Worm (Caenorhabditis elegans) whole organism, early embryonic: ENCODE results near the gene Y22D7AR.3.

Source experiments
- B0310.2 ChIP-seq: sonication (generic microtip); optimal IDR thresholded peaks from 2 replicates; lab custom pipeline; 2016; ENCODE audit warnings: mild to moderate bottlenecking, missing genetic modification characterization, missing compliant biosample characterization
- F13C5.2 ChIP-seq: sonication (generic microtip); optimal IDR thresholded peaks from 2 replicates; lab custom pipeline; 2017; ENCODE audit warnings: mild to moderate bottlenecking, missing genetic modification characterization, inconsistent platforms, missing compliant biosample characterization
- ama-1 ChIP-seq: fragments of 150-350 bp; optimal IDR thresholded peaks from 2 replicates; lab custom pipeline; 2014
- ets-7 ChIP-seq: sonication (generic microtip); optimal IDR thresholded peaks from 2 replicates; lab custom pipeline; 2016; ENCODE audit warnings: missing genotype, missing genetic modification characterization, missing compliant biosample characterization
- flt-1 ChIP-seq: fragments of 200-800 bp; sonication (Bioruptor generic); IDR thresholded peaks from 2 replicates; pipeline ENCODE4 v1.3.6; 2022; ENCODE audit warnings: missing genetic modification characterization, missing compliant biosample characterization
- hmg-4 ChIP-seq: fragments of 200-800 bp; sonication (Bioruptor generic); optimal IDR thresholded peaks from 2 replicates; lab custom pipeline; 2018; ENCODE audit warnings: mild to moderate bottlenecking, missing genetic modification characterization, missing compliant biosample characterization
- sea-1 ChIP-seq: fragments of 200-800 bp; sonication (Bioruptor generic); conservative IDR thresholded peaks from 2 replicates; pipeline ENCODE4 v1.3.6; 2022; ENCODE audit warnings: missing genetic modification characterization, missing compliant biosample characterization

ce11 chrIII:1680996-1681395, 15.3 kb upstream of the Y22D7AR.3 start:
- no peak for TF ChIP-seq ama-1 (lab: Kevin White, UChicago)
- TF ChIP-seq flt-1 (GFP tag; lab: Robert Waterston, UW) = no peak
- no peak for TF ChIP-seq ets-7 (tag; lab: Kevin White, UChicago)
- TF ChIP-seq B0310.2 (tag; lab: Kevin White, UChicago) = no peak
- TF ChIP-seq hmg-4 (GFP tag; lab: Kevin White, UChicago) = no peak
- no peak for TF ChIP-seq sea-1 (GFP tag; lab: Robert Waterston, UW)
- no peak for TF ChIP-seq F13C5.2 (tag; lab: Kevin White, UChicago)
